Worm (Caenorhabditis elegans) whole organism, mixed stage, embryonic: ENCODE data around the gene mvb-12.

Source experiments
- ces-1 ChIP-seq: fragments of 150-350 bp; optimal IDR thresholded peaks from 2 replicates; lab custom pipeline; 2014; ENCODE audit warnings: missing biosample characterization, missing genetic modification reagents, missing genetic modification characterization
- elt-3 ChIP-seq: fragments of 150-350 bp; optimal IDR thresholded peaks from 2 replicates; lab custom pipeline; 2014; ENCODE audit warnings: missing biosample characterization, missing genetic modification characterization
- hlh-1 ChIP-seq: fragments of 150-350 bp; optimal IDR thresholded peaks from 2 replicates; lab custom pipeline; 2014; ENCODE audit warnings: missing biosample characterization, missing genetic modification reagents, missing genetic modification characterization
- lsy-2 ChIP-seq: fragments of 150-350 bp; optimal IDR thresholded peaks from 2 replicates; lab custom pipeline; 2014; ENCODE audit warnings: missing biosample characterization, missing genetic modification characterization
- mab-5 ChIP-seq: fragments of 150-350 bp; optimal IDR thresholded peaks from 2 replicates; lab custom pipeline; 2014; ENCODE audit warnings: missing biosample characterization, missing genetic modification characterization
- mls-2 ChIP-seq: sonication (generic microtip); optimal IDR thresholded peaks from 2 replicates; lab custom pipeline; 2016; ENCODE audit warnings: mild to moderate bottlenecking, missing genetic modification characterization, moderate library complexity, missing compliant biosample characterization
- nhr-12 ChIP-seq: fragments of 150-350 bp; optimal IDR thresholded peaks from 2 replicates; lab custom pipeline; 2014; ENCODE audit warnings: missing biosample characterization, missing genetic modification characterization
- nhr-237 ChIP-seq: fragments of 150-350 bp; optimal IDR thresholded peaks from 2 replicates; lab custom pipeline; 2014; ENCODE audit warnings: missing biosample characterization, missing genetic modification characterization
- sem-2 ChIP-seq: fragments of 200-800 bp; sonication (Bioruptor generic); optimal IDR thresholded peaks from 2 replicates; lab custom pipeline; 2018; ENCODE audit warnings: mild to moderate bottlenecking, missing genetic modification characterization, missing compliant biosample characterization
- unc-120 ChIP-seq: sonication (generic microtip); optimal IDR thresholded peaks from 2 replicates; lab custom pipeline; 2017; ENCODE audit warnings: missing genetic modification characterization, missing compliant biosample characterization; ENCODE audit not compliant: poor library complexity, severe bottlenecking
- unc-39 ChIP-seq: fragments of 150-350 bp; optimal IDR thresholded peaks from 2 replicates; lab custom pipeline; 2014; ENCODE audit warnings: missing biosample characterization, missing genetic modification characterization
- unc-62 ChIP-seq: fragments of 150-350 bp; optimal IDR thresholded peaks from 2 replicates; lab custom pipeline; 2014; ENCODE audit warnings: missing biosample characterization, missing genetic modification reagents, missing genetic modification characterization

DNA sequence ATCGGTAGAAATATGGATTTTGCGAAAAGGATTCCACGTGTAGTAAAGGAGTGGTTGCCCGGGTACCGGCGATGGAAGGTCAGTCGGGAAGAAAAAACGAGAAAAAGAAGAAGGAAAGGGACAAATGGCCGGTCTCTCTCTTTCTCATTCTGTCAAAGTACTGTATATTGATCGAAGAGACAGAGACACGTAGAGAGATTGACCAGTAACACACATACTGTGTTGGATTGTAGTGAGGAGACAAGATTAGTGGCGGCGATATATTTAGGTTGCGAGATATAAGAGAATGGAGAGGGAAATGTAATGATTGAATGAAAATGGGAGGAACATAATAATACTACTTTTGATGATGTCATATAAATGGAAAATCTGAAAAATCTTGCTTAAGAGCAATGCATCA is 5.7 kb downstream of the mvb-12 start:
- TF ChIP-seq nhr-12 = no peak
- TF ChIP-seq unc-62 (GFP tag; lab: Kevin White, UChicago) = no peak
- no peak for TF ChIP-seq mab-5 (tag; lab: Kevin White, UChicago)
- TF ChIP-seq ces-1 (GFP tag; lab: Kevin White, UChicago) = no peak
- no peak for TF ChIP-seq unc-39 (tag; lab: Kevin White, UChicago)
- no peak for TF ChIP-seq nhr-237 (tag; lab: Kevin White, UChicago)
- TF ChIP-seq unc-120 = no peak
- peak; percentile 20 for TF ChIP-seq mls-2 (tag; lab: Kevin White, UChicago)
- TF ChIP-seq lsy-2 = no peak
- no peak for TF ChIP-seq elt-3
- no peak for TF ChIP-seq hlh-1 (tag; lab: Kevin White, UChicago)
- no peak for TF ChIP-seq sem-2 (GFP tag; lab: Kevin White, UChicago)
